Worm (Caenorhabditis elegans) whole organism, L1 larva: ENCODE results near the gene C34C12.6.

Source experiments
- C04F5.9 ChIP-seq: sonication (generic microtip); optimal IDR thresholded peaks from 2 replicates; lab custom pipeline; 2016; ENCODE audit warnings: missing genetic modification characterization, missing compliant biosample characterization
- Y116A8C.19 ChIP-seq: sonication (generic microtip); optimal IDR thresholded peaks from 2 replicates; lab custom pipeline; 2016; ENCODE audit warnings: missing compliant biosample characterization, missing genetic modification characterization, borderline replicate concordance
- aha-1 ChIP-seq: fragments of 150-350 bp; optimal IDR thresholded peaks from 2 replicates; lab custom pipeline; 2014; ENCODE audit warnings: missing biosample characterization, missing genetic modification characterization
- aly-2 ChIP-seq: fragments of 150-350 bp; optimal IDR thresholded peaks from 2 replicates; lab custom pipeline; 2014; ENCODE audit warnings: missing biosample characterization, missing genetic modification characterization
- blmp-1 ChIP-seq: fragments of 150-350 bp; optimal IDR thresholded peaks from 2 replicates; lab custom pipeline; 2014; ENCODE audit warnings: missing biosample characterization, missing genetic modification characterization
- ceh-63 ChIP-seq: fragments of 200-800 bp; sonication (Bioruptor generic); optimal IDR thresholded peaks from 2 replicates; lab custom pipeline; 2018; ENCODE audit warnings: mild to moderate bottlenecking, missing genetic modification characterization, missing compliant biosample characterization
- ceh-8 ChIP-seq: fragments of 200-800 bp; sonication (Bioruptor generic); optimal IDR thresholded peaks from 2 replicates; lab custom pipeline; 2018; ENCODE audit warnings: mild to moderate bottlenecking, missing genetic modification characterization, moderate library complexity, missing compliant biosample characterization
- ceh-82 ChIP-seq, 3 experiments: fragments of 150-350 bp in 1 of 3; sonication (generic microtip) in 2 of 3; optimal IDR thresholded peaks; 2 replicates each; lab custom pipeline; 2014 to 2017; ENCODE audit warnings: missing biosample characterization in 3 of 3, missing genetic modification characterization in 3 of 3
- ceh-88 ChIP-seq: fragments of 200-800 bp; sonication (Bioruptor generic); IDR thresholded peaks from 2 replicates; pipeline ENCODE4 v1.3.6; 2022; ENCODE audit warnings: missing genetic modification characterization, missing compliant biosample characterization
- ces-1 ChIP-seq: fragments of 150-350 bp; optimal IDR thresholded peaks from 2 replicates; lab custom pipeline; 2014; ENCODE audit warnings: missing biosample characterization, missing genetic modification reagents, missing genetic modification characterization
- dpl-1 ChIP-seq, 3 experiments: fragments of 150-350 bp in 2 of 3; sonication (generic microtip) in 1 of 3; optimal IDR thresholded peaks; 2 replicates each; lab custom pipeline; 2014 to 2017; ENCODE audit warnings: missing biosample characterization in 3 of 3, missing genetic modification characterization in 3 of 3, missing genetic modification reagents in 3 of 3
- efl-1 ChIP-seq, 4 experiments: fragments of 150-350 bp; optimal IDR thresholded peaks in 3 of 4; peaks in 1 of 4; 1 replicate in 1 of 4; 2 replicates in 3 of 4; lab custom pipeline; 2014; ENCODE audit warnings: missing biosample characterization in 2 of 4, missing genetic modification characterization in 2 of 4, missing genetic modification reagents in 2 of 4
- egl-13 ChIP-seq: sonication (generic microtip); optimal IDR thresholded peaks from 2 replicates; lab custom pipeline; 2016; ENCODE audit warnings: missing genotype, missing genetic modification reagents, missing genetic modification characterization, missing compliant biosample characterization
- elt-2 ChIP-seq: sonication (generic microtip); optimal IDR thresholded peaks from 2 replicates; lab custom pipeline; 2016; ENCODE audit warnings: missing genetic modification characterization, mild to moderate bottlenecking, inconsistent platforms, missing compliant biosample characterization, missing genetic modification reagents
- elt-3 ChIP-seq, 6 experiments: fragments of 150-350 bp in 1 of 6; sonication (generic microtip); optimal IDR thresholded peaks; 2 replicates each; lab custom pipeline; 2017 to 2018; ENCODE audit warnings: missing biosample characterization in 6 of 6, missing genetic modification characterization in 6 of 6, inconsistent platforms in 1 of 6
- fkh-10 ChIP-seq: sonication (generic microtip); optimal IDR thresholded peaks from 2 replicates; lab custom pipeline; 2017; ENCODE audit warnings: missing biosample characterization, missing genetic modification reagents, missing genetic modification characterization
- fkh-4 ChIP-seq: sonication (generic microtip); optimal IDR thresholded peaks from 2 replicates; lab custom pipeline; 2016; ENCODE audit warnings: missing compliant biosample characterization, missing genetic modification characterization, borderline replicate concordance
- fkh-8 ChIP-seq: sonication (generic microtip); optimal IDR thresholded peaks from 2 replicates; lab custom pipeline; 2016; ENCODE audit warnings: mild to moderate bottlenecking, missing genetic modification characterization, missing compliant biosample characterization
- fos-1 ChIP-seq: fragments of 150-350 bp; optimal IDR thresholded peaks from 2 replicates; lab custom pipeline; 2014; ENCODE audit warnings: missing biosample characterization, missing genetic modification characterization
- hlh-17 ChIP-seq: fragments of 200-800 bp; sonication (Bioruptor generic); optimal IDR thresholded peaks from 2 replicates; lab custom pipeline; 2018; ENCODE audit warnings: missing genetic modification characterization, mild to moderate bottlenecking, missing compliant biosample characterization, moderate library complexity, borderline replicate concordance
- irx-1 ChIP-seq: sonication (generic microtip); optimal IDR thresholded peaks from 2 replicates; lab custom pipeline; 2016; ENCODE audit warnings: missing genetic modification characterization, missing compliant biosample characterization
- isw-1 ChIP-seq: fragments of 200-800 bp; sonication (Bioruptor generic); IDR thresholded peaks from 2 replicates; pipeline ENCODE4 v1.3.6; 2022; ENCODE audit warnings: missing genetic modification characterization, missing compliant biosample characterization
- jun-1 ChIP-seq: fragments of 150-350 bp; optimal IDR thresholded peaks from 2 replicates; lab custom pipeline; 2014; ENCODE audit warnings: missing biosample characterization, missing genetic modification reagents, missing genetic modification characterization
- lin-13 ChIP-seq: fragments of 150-350 bp; optimal IDR thresholded peaks from 2 replicates; lab custom pipeline; 2014; ENCODE audit warnings: missing biosample characterization, missing genetic modification reagents, missing genetic modification characterization
- lin-14 ChIP-seq: fragments of 200-800 bp; sonication (Bioruptor generic); optimal IDR thresholded peaks from 2 replicates; lab custom pipeline; 2018; ENCODE audit warnings: mild to moderate bottlenecking, missing genetic modification characterization, moderate library complexity, missing compliant biosample characterization
- lir-3 ChIP-seq: sonication (generic microtip); optimal IDR thresholded peaks from 2 replicates; lab custom pipeline; 2016; ENCODE audit warnings: mild to moderate bottlenecking, missing genetic modification characterization, moderate library complexity, missing compliant biosample characterization; ENCODE audit not compliant: poor library complexity
- lsy-2 ChIP-seq, 2 experiments: fragments of 150-350 bp; optimal IDR thresholded peaks; 2 replicates each; lab custom pipeline; 2014; ENCODE audit warnings: missing biosample characterization in 2 of 2, missing genetic modification characterization in 2 of 2
- mef-2 ChIP-seq: fragments of 150-350 bp; optimal IDR thresholded peaks from 2 replicates; lab custom pipeline; 2014; ENCODE audit warnings: missing biosample characterization, missing genetic modification characterization
- nhr-19 ChIP-seq: fragments of 200-800 bp; sonication (Bioruptor generic); conservative IDR thresholded peaks from 2 replicates; pipeline ENCODE4 v1.3.6; 2022; ENCODE audit warnings: missing genetic modification characterization, missing compliant biosample characterization
- nhr-47 ChIP-seq: sonication (generic microtip); optimal IDR thresholded peaks from 2 replicates; lab custom pipeline; 2016; ENCODE audit warnings: mild to moderate bottlenecking, missing genetic modification characterization, moderate library complexity, missing compliant biosample characterization
- nhr-71 ChIP-seq: sonication (generic microtip); optimal IDR thresholded peaks from 2 replicates; lab custom pipeline; 2016; ENCODE audit warnings: mild to moderate bottlenecking, missing genetic modification characterization, moderate library complexity, missing compliant biosample characterization
- nhr-77 ChIP-seq: fragments of 150-350 bp; optimal IDR thresholded peaks from 2 replicates; lab custom pipeline; 2014; ENCODE audit warnings: missing biosample characterization, missing genetic modification characterization
- nhr-84 ChIP-seq: sonication (generic microtip); optimal IDR thresholded peaks from 2 replicates; lab custom pipeline; 2017; ENCODE audit warnings: missing biosample characterization, missing genetic modification characterization
- nhr-90 ChIP-seq: sonication (generic microtip); optimal IDR thresholded peaks from 2 replicates; lab custom pipeline; 2016; ENCODE audit warnings: mild to moderate bottlenecking, missing genetic modification characterization, missing compliant biosample characterization; ENCODE audit not compliant: poor library complexity
- pag-3 ChIP-seq: sonication (generic microtip); optimal IDR thresholded peaks from 2 replicates; lab custom pipeline; 2017; ENCODE audit warnings: missing genetic modification characterization, mild to moderate bottlenecking, missing compliant biosample characterization, antibody characterized with exemption, borderline replicate concordance; ENCODE audit not compliant: insufficient read depth
- pax-3 ChIP-seq: fragments of 200-800 bp; sonication (Bioruptor generic); optimal IDR thresholded peaks from 2 replicates; lab custom pipeline; 2018; ENCODE audit warnings: mild to moderate bottlenecking, missing genetic modification characterization, moderate library complexity, missing compliant biosample characterization
- snpc-4 ChIP-seq: fragments of 150-350 bp; optimal IDR thresholded peaks from 2 replicates; lab custom pipeline; 2014; ENCODE audit warnings: missing biosample characterization, missing genetic modification characterization
- swsn-7 ChIP-seq: sonication (generic microtip); optimal IDR thresholded peaks from 2 replicates; lab custom pipeline; 2016; ENCODE audit warnings: missing genetic modification characterization, missing compliant biosample characterization
- tbx-2 ChIP-seq: sonication (generic microtip); optimal IDR thresholded peaks from 2 replicates; lab custom pipeline; 2016; ENCODE audit warnings: missing genetic modification characterization, missing compliant biosample characterization
- unc-130 ChIP-seq: fragments of 150-350 bp; optimal IDR thresholded peaks from 2 replicates; lab custom pipeline; 2017; ENCODE audit warnings: missing biosample characterization, missing genetic modification characterization, inconsistent platforms
- unc-62 ChIP-seq: fragments of 150-350 bp; optimal IDR thresholded peaks from 2 replicates; lab custom pipeline; 2014; ENCODE audit warnings: missing biosample characterization, missing genetic modification reagents, missing genetic modification characterization
- vab-15 ChIP-seq: sonication (generic microtip); optimal IDR thresholded peaks from 2 replicates; lab custom pipeline; 2017; ENCODE audit warnings: missing genotype, mild to moderate bottlenecking, missing genetic modification characterization, missing compliant biosample characterization
- zip-4 ChIP-seq: fragments of 200-800 bp; sonication (Bioruptor generic); optimal IDR thresholded peaks from 2 replicates; lab custom pipeline; 2018; ENCODE audit warnings: mild to moderate bottlenecking, missing genetic modification characterization, moderate library complexity, missing compliant biosample characterization
- ztf-11 ChIP-seq, 2 experiments: sonication (generic microtip); optimal IDR thresholded peaks; 2 replicates each; lab custom pipeline; 2016 to 2017; ENCODE audit warnings: missing genetic modification characterization in 2 of 2, missing biosample characterization in 1 of 2, missing compliant biosample characterization in 1 of 2
- ztf-4 ChIP-seq: fragments of 150-350 bp; optimal IDR thresholded peaks from 2 replicates; lab custom pipeline; 2014; ENCODE audit warnings: missing biosample characterization, missing genetic modification characterization

The C34C12.6 gene

DNA sequence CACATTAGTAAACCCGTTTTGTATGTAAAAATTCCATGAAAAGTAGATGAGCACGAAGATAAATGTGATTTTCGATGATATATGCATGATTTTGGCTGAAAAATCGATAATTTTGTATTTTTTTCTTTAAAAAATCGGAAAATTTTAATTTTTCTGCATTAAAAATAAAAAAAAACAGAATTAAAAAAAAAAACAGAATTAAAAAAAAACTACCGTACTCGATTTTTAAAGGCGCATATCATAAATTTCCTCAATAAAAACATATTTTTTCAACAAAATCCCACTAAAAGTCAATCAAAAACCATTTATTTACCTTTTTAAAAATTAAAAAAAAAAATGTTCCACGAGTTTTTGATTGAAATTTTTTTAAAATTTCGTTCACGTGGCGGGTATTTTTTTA, 10.7 kb downstream of the C34C12.6 start, which contains the start of gene gly-14 (continued):
- TF ChIP-seq hlh-17 (GFP tag; lab: Kevin White, UChicago) (no peak), vab-15 (tag; lab: Kevin White, UChicago) (no peak), lsy-2 (tag; optimal IDR thresholded peaks at IDR 0.05; lab: Kevin White, UChicago) (no peak)

DNA sequence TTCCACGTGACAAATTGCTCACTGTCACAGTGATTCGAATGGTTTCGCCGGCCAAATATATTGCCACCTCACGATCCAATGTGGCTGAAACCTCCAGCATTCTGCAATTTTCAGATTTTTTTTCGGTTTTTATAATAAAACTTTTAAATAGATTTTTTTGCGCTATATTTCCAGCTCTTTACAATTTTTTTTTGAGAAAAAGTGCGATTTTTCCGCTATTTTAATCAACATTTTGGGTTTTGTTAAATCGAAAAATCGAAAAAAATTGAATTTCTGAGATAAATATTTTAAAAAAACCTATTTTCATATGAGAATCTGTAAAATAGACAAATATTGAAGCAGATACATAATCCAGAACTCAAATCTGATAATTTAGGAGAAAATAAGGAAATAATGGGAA, 16.6 kb downstream of the C34C12.6 start, which contains the start of gene M01F1.9:
M01F1.9 (minus strand) TSS at position 101 of the 400 bp plus-strand sequence.
- TF ChIP-seq efl-1 (optimal IDR thresholded peaks at IDR 0.05; lab: Kevin White, UChicago) (no peak), efl-1 (GFP tag; optimal IDR thresholded peaks at IDR 0.05 in 1 of 2; lab: Kevin White, UChicago) (peak in 1 of 2 experiments; percentile 54), nhr-19 (GFP tag; lab: Robert Waterston, UW) (no peak)

DNA sequence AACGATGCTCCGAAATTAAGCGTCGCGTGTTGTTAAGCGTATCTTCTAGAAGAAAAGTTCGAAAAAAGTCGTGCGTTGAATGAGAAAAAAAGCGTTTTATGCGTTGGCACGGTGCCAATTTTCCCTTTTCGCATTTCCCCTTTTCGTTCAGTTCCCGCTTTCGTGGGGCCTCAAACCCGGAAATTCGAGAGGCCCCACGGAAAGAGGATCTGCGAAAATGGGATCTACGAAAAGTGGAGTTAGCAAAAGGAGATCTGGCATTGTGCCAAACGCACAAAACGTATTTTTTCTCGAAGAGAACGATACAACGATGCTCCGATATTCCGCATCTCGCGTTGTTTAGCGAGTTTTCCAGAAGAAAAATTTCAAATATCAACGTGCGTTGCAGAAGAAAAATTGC, 17.5 kb downstream of the C34C12.6 start:
- TF ChIP-seq swsn-7 (tag; lab: Kevin White, UChicago) (peak; percentile 3), snpc-4 (tag; lab: Kevin White, UChicago) (no peak), aly-2 (tag; lab: Kevin White, UChicago) (no peak), lsy-2 (tag; optimal IDR thresholded peaks at IDR 0.05; lab: Kevin White, UChicago) (peak in 1 of 2 experiments; percentile 18), egl-13 (no peak), tbx-2 (peak; percentile 42), nhr-47 (tag; lab: Kevin White, UChicago) (peak; percentile 52), nhr-19 (GFP tag; lab: Robert Waterston, UW) (peak; percentile 40; the same call in 1 of the 2 replicates), fkh-8 (tag; lab: Kevin White, UChicago) (peak; percentile 23), ztf-4 (tag; lab: Kevin White, UChicago) (no peak), nhr-77 (no peak), isw-1 (GFP tag; lab: Robert Waterston, UW) (peak; percentile 31), unc-62 (no peak), pag-3 (no peak), fos-1 (tag; lab: Kevin White, UChicago) (no peak), nhr-90 (peak; percentile 45), Y116A8C.19 (tag; lab: Kevin White, UChicago) (no peak), C04F5.9 (no peak), ceh-88 (no peak), mef-2 (tag; lab: Kevin White, UChicago) (no peak), hlh-17 (GFP tag; lab: Kevin White, UChicago) (no peak), nhr-84 (tag; lab: Kevin White, UChicago) (no peak), dpl-1 (GFP tag; optimal IDR thresholded peaks at IDR 0.05; lab: Kevin White, UChicago) (no peak), ceh-82 (tag; optimal IDR thresholded peaks at IDR 0.05; lab: Kevin White, UChicago) (peak in 2 of 3 experiments; percentile 5 to 18), unc-130 (no peak), efl-1 (optimal IDR thresholded peaks at IDR 0.05; lab: Kevin White, UChicago) (peak; percentile 22 to 80), efl-1 (GFP tag; optimal IDR thresholded peaks at IDR 0.05 in 1 of 2; lab: Kevin White, UChicago) (peak; percentile 1 to 39), ceh-8 (GFP tag; lab: Kevin White, UChicago) (no peak), vab-15 (tag; lab: Kevin White, UChicago) (peak; percentile 65), lir-3 (no peak), blmp-1 (no peak), jun-1 (no peak), elt-2 (tag; lab: Kevin White, UChicago) (no peak), lin-13 (GFP tag; lab: Kevin White, UChicago) (no peak), ceh-63 (GFP tag; lab: Kevin White, UChicago) (peak; percentile 20), fkh-10 (no peak), ces-1 (no peak), nhr-71 (tag; lab: Kevin White, UChicago) (peak; percentile 33), pax-3 (peak; percentile 39), zip-4 (GFP tag; lab: Kevin White, UChicago) (no peak), ztf-11 (tag; optimal IDR thresholded peaks at IDR 0.05; lab: Kevin White, UChicago) (peak in 1 of 2 experiments; percentile 54), irx-1 (tag; lab: Kevin White, UChicago) (no peak), lin-14 (GFP tag; lab: Kevin White, UChicago) (no peak), fkh-4 (tag; lab: Kevin White, UChicago) (no peak), aha-1 (tag; lab: Kevin White, UChicago) (no peak), elt-3 (tag; optimal IDR thresholded peaks at IDR 0.05; lab: Kevin White, UChicago) (no peak)
